Worm (Caenorhabditis elegans): ENCODE measurements around the gene adm-2.
A peak's percentile ranks its signal among the peaks of the same experiment; 100 is the strongest.

The adm-2 gene

DNA sequence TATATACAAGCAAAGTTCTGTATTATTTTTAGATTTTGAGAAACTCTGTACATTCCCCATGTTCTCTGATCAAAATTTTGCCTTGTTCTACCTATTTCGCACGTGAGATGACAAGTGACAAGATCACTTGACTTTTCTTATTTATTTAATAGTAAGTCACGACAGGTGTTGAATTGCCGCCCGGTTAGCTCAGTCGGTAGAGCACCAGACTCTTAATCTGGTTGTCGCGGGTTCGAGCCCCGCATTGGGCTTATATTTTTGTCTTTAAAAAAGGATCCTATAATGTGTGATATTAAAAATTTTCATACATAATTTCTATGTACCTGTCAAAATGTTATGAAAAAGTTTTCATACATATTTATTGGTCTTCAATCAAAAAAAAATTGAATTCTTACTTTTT lies 27.0 kb downstream of the adm-2 start (continued):
- TF ChIP-seq mes-2 (tag; optimal IDR thresholded peaks at IDR 0.05; ENCODE audit: poor library complexity, severe bottlenecking) (peak; percentile 56), vab-7 (GFP tag; IDR thresholded peaks at IDR 0.05) (peak; percentile 67; the same call in 1 of the 2 replicates), mdt-29 (GFP tag; IDR thresholded peaks at IDR 0.05) (0 out of 2 replicates have a peak, but pooled peaks have one; percentile 43), daf-19 (GFP tag; conservative IDR thresholded peaks at IDR 0.05) (0 out of 2 replicates have a peak, but pooled peaks have one; percentile 45), arid-1 (GFP tag; conservative IDR thresholded peaks at IDR 0.05) (no peak; the same call in 1 of the 2 replicates), dmd-8 (GFP tag; IDR thresholded peaks at IDR 0.05) (peak; percentile 77), nhr-237 (tag; optimal IDR thresholded peaks at IDR 0.05) (no peak), spr-1 (tag; optimal IDR thresholded peaks at IDR 0.05) (peak; percentile 7), mxl-3 (GFP tag; optimal IDR thresholded peaks at IDR 0.05) (no peak), lim-7 (GFP tag; IDR thresholded peaks at IDR 0.05) (peak; percentile 71), snpc-1.2 (GFP tag; IDR thresholded peaks at IDR 0.05) (peak; percentile 85), dpl-1 (GFP tag; optimal IDR thresholded peaks at IDR 0.05) (no peak), daf-16 (GFP tag; optimal IDR thresholded peaks at IDR 0.05) (peak in 1 of 2 experiments; percentile 72), daf-16 (tag; optimal IDR thresholded peaks at IDR 0.05) (peak; percentile 33), Y5F2A.4 (GFP tag; optimal IDR thresholded peaks at IDR 0.05) (peak; percentile 35), daf-8 (GFP tag; IDR thresholded peaks at IDR 0.05) (no peak), lir-3 (tag; optimal IDR thresholded peaks at IDR 0.05) (peak; percentile 20), F49E8.2 (tag; optimal IDR thresholded peaks at IDR 0.05; ENCODE audit: borderline replicate concordance) (no peak), T26A8.4 (GFP tag; IDR thresholded peaks at IDR 0.05) (peak; percentile 64), D1046.2 (GFP tag; IDR thresholded peaks at IDR 0.05) (no peak), dmd-9 (GFP tag; IDR thresholded peaks at IDR 0.05) (peak; percentile 70), nhr-48 (tag; optimal IDR thresholded peaks at IDR 0.05) (peak; percentile 33), lin-1 (GFP tag; IDR thresholded peaks at IDR 0.05) (peak; percentile 44; the same call in 1 of the 2 replicates)

DNA sequence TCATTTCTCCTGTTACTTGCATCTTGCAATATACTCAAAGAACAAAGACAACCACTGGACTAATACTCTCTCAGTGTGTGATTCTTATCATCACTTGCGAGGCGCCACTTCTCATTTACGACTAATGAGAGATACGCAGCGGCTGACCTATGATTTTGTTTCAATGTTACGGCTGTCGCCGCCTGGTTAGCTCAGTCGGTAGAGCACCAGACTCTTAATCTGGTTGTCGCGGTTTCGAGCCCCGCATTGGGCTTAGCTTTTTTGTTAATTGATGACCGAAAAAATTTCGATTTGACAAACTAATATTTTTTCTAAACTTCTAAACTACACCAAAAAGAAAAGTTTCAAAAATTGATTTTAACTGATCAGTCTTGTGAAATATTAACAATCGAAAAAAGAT lies 28.6 kb downstream of the adm-2 start:
- TF ChIP-seq gei-8 (GFP tag; optimal IDR thresholded peaks at IDR 0.05), result no peak
- peak; percentile 38 for TF ChIP-seq ztf-7 (tag; optimal IDR thresholded peaks at IDR 0.05)
- TF ChIP-seq fos-1 (tag; optimal IDR thresholded peaks at IDR 0.05), result no peak
- no peak for TF ChIP-seq snpc-4 (tag; optimal IDR thresholded peaks at IDR 0.05)
- no peak for TF ChIP-seq R02D3.7 (tag; optimal IDR thresholded peaks at IDR 0.05)
- TF ChIP-seq set-16 (GFP tag; IDR thresholded peaks at IDR 0.05), result no peak
- TF ChIP-seq nhr-41 (GFP tag; IDR thresholded peaks at IDR 0.05), result 0 out of 2 replicates have a peak, but pooled peaks have one; percentile 65
- no peak for TF ChIP-seq daf-8 (GFP tag; IDR thresholded peaks at IDR 0.05)
- no peak for TF ChIP-seq lir-3 (tag; optimal IDR thresholded peaks at IDR 0.05)
- no peak for TF ChIP-seq F37D6.2 (tag; optimal IDR thresholded peaks at IDR 0.05)
- no peak for TF ChIP-seq tra-1 (GFP tag; IDR thresholded peaks at IDR 0.05)
- TF ChIP-seq attf-4 (tag; optimal IDR thresholded peaks at IDR 0.05), result no peak
- TF ChIP-seq spr-1 (tag; optimal IDR thresholded peaks at IDR 0.05), result no peak
- TF ChIP-seq F44E2.7 (GFP tag; IDR thresholded peaks at IDR 0.05), result no peak
- TF ChIP-seq dmd-6 (GFP tag; IDR thresholded peaks at IDR 0.05), result peak; percentile 44; the same call in 1 of the 2 replicates
- TF ChIP-seq fkh-10 (GFP tag; optimal IDR thresholded peaks at IDR 0.05), result no peak
- 0 out of 2 replicates have a peak, but pooled peaks have one; percentile 23 for TF ChIP-seq Y75B8A.6 (GFP tag; IDR thresholded peaks at IDR 0.05)
- TF ChIP-seq tag-97 (GFP tag; IDR thresholded peaks at IDR 0.05), result no peak
- TF ChIP-seq daf-19 (GFP tag; conservative IDR thresholded peaks at IDR 0.05), result 0 out of 2 replicates have a peak, but pooled peaks have one; percentile 47
- no peak for TF ChIP-seq zip-11 (GFP tag; IDR thresholded peaks at IDR 0.05)
- no peak for TF ChIP-seq cey-2 (tag; optimal IDR thresholded peaks at IDR 0.05; ENCODE audit: borderline replicate concordance, insufficient read depth)
- no peak for TF ChIP-seq mep-1 (tag; optimal IDR thresholded peaks at IDR 0.05)
- TF ChIP-seq egl-27 (tag; optimal IDR thresholded peaks at IDR 0.05), result no peak
- no peak for TF ChIP-seq nhr-237 (tag; optimal IDR thresholded peaks at IDR 0.05)
- TF ChIP-seq mdt-29 (GFP tag; IDR thresholded peaks at IDR 0.05), result no peak
- TF ChIP-seq nhr-111 (GFP tag; optimal IDR thresholded peaks at IDR 0.05), result no peak
- TF ChIP-seq F26F4.8 (GFP tag; conservative IDR thresholded peaks at IDR 0.05), result no peak
- no peak for TF ChIP-seq nhr-10 (tag; optimal IDR thresholded peaks at IDR 0.05)
- 0 out of 2 replicates have a peak, but pooled peaks have one; percentile 70 for TF ChIP-seq zfp-3 (GFP tag; conservative IDR thresholded peaks at IDR 0.05)
- TF ChIP-seq nhr-77 (tag; optimal IDR thresholded peaks at IDR 0.05), result no peak
- TF ChIP-seq skn-1 (tag; optimal IDR thresholded peaks at IDR 0.05), result no peak
- no peak for TF ChIP-seq arid-1 (GFP tag; conservative IDR thresholded peaks at IDR 0.05)
- TF ChIP-seq nhr-28 (tag; optimal IDR thresholded peaks at IDR 0.05), result peak; percentile 7
- no peak for TF ChIP-seq mes-2 (tag; optimal IDR thresholded peaks at IDR 0.05; ENCODE audit: poor library complexity, severe bottlenecking)
- TF ChIP-seq dpl-1 (GFP tag; optimal IDR thresholded peaks at IDR 0.05), result no peak
- peak; percentile 58 for TF ChIP-seq snpc-1.2 (GFP tag; IDR thresholded peaks at IDR 0.05)
- TF ChIP-seq lin-1 (GFP tag; IDR thresholded peaks at IDR 0.05), result 0 out of 2 replicates have a peak, but pooled peaks have one; percentile 19
